Worm (Caenorhabditis elegans): Measurements from ENCODE around the gene daf-14.

Gene daf-14

DNA sequence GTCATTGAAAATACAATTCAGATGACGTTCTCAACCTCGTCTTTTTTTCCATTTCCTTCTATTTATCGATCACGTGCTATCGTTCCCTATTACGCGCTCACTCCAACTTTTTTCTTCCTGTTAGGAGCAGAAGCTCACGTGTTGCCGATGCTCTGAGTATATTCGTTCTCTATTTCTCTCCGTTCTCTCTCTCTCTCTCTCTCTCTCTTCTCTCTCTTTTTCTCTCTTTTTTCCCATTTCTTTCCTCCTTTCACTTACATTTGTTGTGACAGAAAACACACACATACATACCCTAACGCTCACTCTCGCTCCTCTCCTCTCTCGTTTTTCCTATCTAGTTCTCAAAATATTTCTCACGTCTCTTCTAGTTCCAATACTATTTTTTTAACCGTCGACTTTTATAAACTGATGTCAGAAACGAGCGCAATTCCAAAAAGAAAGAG lies 1.9 kb downstream of the daf-14 start (continued):
- TF ChIP-seq F13H6.1 (tag; optimal IDR thresholded peaks at IDR 0.05) (peak; percentile 96), lsy-2 (tag; optimal IDR thresholded peaks at IDR 0.05) (peak; percentile 65 to 92), mab-5 (tag; optimal IDR thresholded peaks at IDR 0.05) (peak; percentile 75), sem-4 (tag; optimal IDR thresholded peaks at IDR 0.05) (peak; percentile 81), ama-1 (optimal IDR thresholded peaks at IDR 0.05) (peak; percentile 38), blmp-1 (tag; optimal IDR thresholded peaks at IDR 0.05; ENCODE audit: insufficient read depth) (peak; percentile 92), Y55F3AM.14 (GFP tag; optimal IDR thresholded peaks at IDR 0.05) (peak; percentile 52)

ce11 chrIV:10252886-10253639 lies 2.6 kb downstream of the daf-14 start:
- no peak for TF ChIP-seq blmp-1 (tag; optimal IDR thresholded peaks at IDR 0.05; ENCODE audit: insufficient read depth)
- TF ChIP-seq sma-9 (GFP tag; optimal IDR thresholded peaks at IDR 0.05) = peak; percentile 3
- TF ChIP-seq sma-9 (tag; optimal IDR thresholded peaks at IDR 0.05) = no peak
- TF ChIP-seq lsy-2 (tag; optimal IDR thresholded peaks at IDR 0.05) = peak in 1 of 2 experiments; percentile 8
- TF ChIP-seq lin-39 (tag; optimal IDR thresholded peaks at IDR 0.05) = no peak
- peak; percentile 50 for TF ChIP-seq crh-2 (tag; optimal IDR thresholded peaks at IDR 0.05)
- TF ChIP-seq fos-1 (tag; optimal IDR thresholded peaks at IDR 0.05) = peak; percentile 13

DNA sequence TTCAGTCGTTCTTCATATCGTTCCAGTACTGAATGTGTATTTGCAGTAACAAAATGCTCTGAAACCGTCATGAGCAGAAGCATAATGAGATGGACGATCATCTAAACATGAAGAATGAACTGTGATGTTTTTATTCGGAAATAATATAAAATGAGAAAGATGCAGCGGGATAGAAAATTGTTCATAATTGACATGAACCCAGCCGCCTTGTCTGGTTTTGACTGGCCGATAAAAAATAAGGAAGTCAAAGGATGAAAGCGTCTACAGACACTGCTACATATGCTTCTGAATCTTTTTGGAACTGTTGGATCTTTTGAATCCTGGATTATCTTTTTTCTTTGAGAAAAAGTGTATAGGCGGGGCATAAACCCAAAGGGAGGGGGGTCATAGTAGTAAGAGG lies 9.1 kb downstream of the daf-14 start, which contains the start of gene F01G10.9:
F01G10.9 (minus strand) TSS at position 101 of the 400 bp plus-strand sequence.
- TF ChIP-seq unc-39 (tag; optimal IDR thresholded peaks at IDR 0.05) (no peak), ceh-82 (tag; optimal IDR thresholded peaks at IDR 0.05) (no peak), nhr-6 (tag; optimal IDR thresholded peaks at IDR 0.05) (no peak), mbf-1 (tag; optimal IDR thresholded peaks at IDR 0.05) (no peak), sem-4 (tag; optimal IDR thresholded peaks at IDR 0.05) (no peak), Y55F3AM.14 (GFP tag; optimal IDR thresholded peaks at IDR 0.05) (no peak), unc-62 (GFP tag; optimal IDR thresholded peaks at IDR 0.05) (no peak), skn-1 (tag; optimal IDR thresholded peaks at IDR 0.05) (no peak), R02D3.7 (tag; optimal IDR thresholded peaks at IDR 0.05) (no peak), peb-1 (tag; optimal IDR thresholded peaks at IDR 0.05) (no peak), sma-9 (GFP tag; optimal IDR thresholded peaks at IDR 0.05) (no peak), sma-9 (tag; optimal IDR thresholded peaks at IDR 0.05) (no peak), mab-5 (tag; optimal IDR thresholded peaks at IDR 0.05) (no peak), nhr-129 (tag; optimal IDR thresholded peaks at IDR 0.05) (no peak), nhr-77 (tag; optimal IDR thresholded peaks at IDR 0.05) (no peak), fos-1 (tag; optimal IDR thresholded peaks at IDR 0.05) (no peak), ztf-1 (GFP tag; conservative IDR thresholded peaks at IDR 0.05) (no peak), snpc-4 (tag; optimal IDR thresholded peaks at IDR 0.05) (no peak), C34F6.9 (tag; optimal IDR thresholded peaks at IDR 0.05) (no peak), unc-55 (GFP tag; optimal IDR thresholded peaks at IDR 0.05) (no peak)

- TF ChIP-seq sem-4 (tag; optimal IDR thresholded peaks at IDR 0.05) = no peak
- TF ChIP-seq sma-9 (GFP tag; optimal IDR thresholded peaks at IDR 0.05) = peak; percentile 49
- no peak for TF ChIP-seq sma-9 (tag; optimal IDR thresholded peaks at IDR 0.05)
- TF ChIP-seq lsy-2 (tag; optimal IDR thresholded peaks at IDR 0.05) = peak in 1 of 2 experiments; percentile 25
- TF ChIP-seq fos-1 (tag; optimal IDR thresholded peaks at IDR 0.05) = peak; percentile 7
- peak; percentile 63 for TF ChIP-seq nhr-21 (tag; optimal IDR thresholded peaks at IDR 0.05)
- TF ChIP-seq zag-1 (tag; optimal IDR thresholded peaks at IDR 0.05) = no peak
- TF ChIP-seq egl-27 (tag; optimal IDR thresholded peaks at IDR 0.05) = peak; percentile 46
- peak; percentile 5 for TF ChIP-seq ceh-16 (tag; optimal IDR thresholded peaks at IDR 0.05)
- peak; percentile 86 for TF ChIP-seq elt-1 (tag; optimal IDR thresholded peaks at IDR 0.05)
- TF ChIP-seq blmp-1 (tag; optimal IDR thresholded peaks at IDR 0.05; ENCODE audit: insufficient read depth) = peak; percentile 19
These were observed 10.6 kb downstream of the daf-14 start for ce11 chrIV:10261061-10261460.

DNA sequence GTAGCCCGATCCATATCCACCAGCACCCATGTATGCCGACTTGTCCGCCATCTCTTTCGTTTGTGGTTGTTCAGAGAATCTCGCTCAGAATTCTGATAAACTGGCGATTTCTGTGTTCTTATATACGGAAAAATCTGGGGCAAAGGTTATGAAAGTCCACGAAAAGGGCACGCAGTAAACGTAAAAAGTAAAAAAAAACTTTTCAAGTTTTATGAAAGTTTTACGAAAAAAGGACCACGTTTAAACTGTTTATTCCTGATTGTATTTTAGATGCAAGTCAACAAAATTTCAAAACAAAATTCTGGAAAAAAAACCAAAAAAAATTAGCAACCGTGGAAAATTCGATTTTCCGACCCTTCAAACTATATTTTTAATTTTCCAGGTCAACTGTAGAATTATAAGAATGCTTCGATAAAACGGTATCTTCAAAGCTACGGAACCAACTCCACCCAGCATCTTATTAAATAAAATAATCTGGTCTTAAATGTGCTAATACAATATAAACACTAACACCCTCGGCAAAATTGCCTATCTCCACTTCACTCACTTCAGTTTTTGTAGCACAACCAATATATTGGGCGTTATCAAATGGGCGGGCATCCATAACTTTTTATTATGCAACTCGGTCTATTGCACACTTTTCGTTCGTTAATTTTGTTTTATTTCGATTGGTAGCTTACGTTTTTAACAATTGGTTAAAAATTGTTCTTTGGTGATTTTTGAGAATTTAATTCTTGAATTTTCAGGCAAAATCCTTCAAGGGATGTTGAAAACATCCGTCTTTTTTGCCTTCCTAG lies 18.9 kb downstream of the daf-14 start, which contains the start of the genes nspd-7 and Y43C5A.2:
nspd-7 (minus strand) TSS at position 51 of the 797 bp plus-strand sequence.
Y43C5A.2 (plus strand) TSS at position 747 of the 797 bp plus-strand sequence.
- no peak for TF ChIP-seq Y55F3AM.14 (GFP tag; optimal IDR thresholded peaks at IDR 0.05)
- no peak for TF ChIP-seq unc-55 (GFP tag; optimal IDR thresholded peaks at IDR 0.05)
- peak; percentile 9 for TF ChIP-seq crh-2 (tag; optimal IDR thresholded peaks at IDR 0.05)
- TF ChIP-seq sma-3 (GFP tag; optimal IDR thresholded peaks at IDR 0.05) = no peak
- TF ChIP-seq nhr-12 (tag; optimal IDR thresholded peaks at IDR 0.05) = no peak

Measured in whole organism, L2 larva.